Worm (Caenorhabditis elegans) whole organism, L3 larva: Measurements from ENCODE around the gene daf-3.

Experiments
- ama-1 ChIP-seq: fragments of 150-350 bp; optimal IDR thresholded peaks from 2 replicates; lab custom pipeline; 2018
- ceh-28 ChIP-seq: fragments of 150-350 bp; optimal IDR thresholded peaks from 2 replicates; lab custom pipeline; 2014; ENCODE audit warnings: missing biosample characterization, missing genetic modification reagents, missing genetic modification characterization
- eor-1 ChIP-seq, 2 experiments: fragments of 150-350 bp; optimal IDR thresholded peaks; 2 replicates each; lab custom pipeline; 2014 to 2018; ENCODE audit warnings: missing biosample characterization in 2 of 2, missing genetic modification characterization in 2 of 2
- nhr-25 ChIP-seq: sonication (generic microtip); optimal IDR thresholded peaks from 2 replicates; lab custom pipeline; 2017; ENCODE audit warnings: missing biosample characterization, missing genetic modification characterization
- nhr-28 ChIP-seq: fragments of 150-350 bp; optimal IDR thresholded peaks from 2 replicates; lab custom pipeline; 2014; ENCODE audit warnings: missing biosample characterization, missing genetic modification characterization
- nhr-76 ChIP-seq: fragments of 150-350 bp; sonication (generic microtip); optimal IDR thresholded peaks from 5 replicates; lab custom pipeline; 2014; ENCODE audit warnings: missing biosample characterization, missing genetic modification characterization
- nhr-77 ChIP-seq: fragments of 150-350 bp; optimal IDR thresholded peaks from 2 replicates; lab custom pipeline; 2014; ENCODE audit warnings: missing biosample characterization, missing genetic modification characterization
- pha-4 ChIP-seq: fragments of 150-350 bp; optimal IDR thresholded peaks from 2 replicates; lab custom pipeline; 2014; ENCODE audit warnings: missing biosample characterization, missing genetic modification reagents, missing genetic modification characterization
- pqm-1 ChIP-seq: fragments of 150-350 bp; optimal IDR thresholded peaks from 2 replicates; lab custom pipeline; 2017; ENCODE audit warnings: missing biosample characterization, missing genetic modification characterization, inconsistent platforms
- sea-2 ChIP-seq: fragments of 150-350 bp; sonication (generic microtip); optimal IDR thresholded peaks from 4 replicates; lab custom pipeline; 2014; ENCODE audit warnings: missing biosample characterization, missing genetic modification reagents, missing genetic modification characterization
- snpc-4 ChIP-seq: fragments of 150-350 bp; optimal IDR thresholded peaks from 2 replicates; lab custom pipeline; 2014; ENCODE audit warnings: missing biosample characterization, missing genetic modification characterization
- zag-1 ChIP-seq: fragments of 150-350 bp; optimal IDR thresholded peaks from 2 replicates; lab custom pipeline; 2014; ENCODE audit warnings: missing biosample characterization, missing genetic modification characterization

DNA sequence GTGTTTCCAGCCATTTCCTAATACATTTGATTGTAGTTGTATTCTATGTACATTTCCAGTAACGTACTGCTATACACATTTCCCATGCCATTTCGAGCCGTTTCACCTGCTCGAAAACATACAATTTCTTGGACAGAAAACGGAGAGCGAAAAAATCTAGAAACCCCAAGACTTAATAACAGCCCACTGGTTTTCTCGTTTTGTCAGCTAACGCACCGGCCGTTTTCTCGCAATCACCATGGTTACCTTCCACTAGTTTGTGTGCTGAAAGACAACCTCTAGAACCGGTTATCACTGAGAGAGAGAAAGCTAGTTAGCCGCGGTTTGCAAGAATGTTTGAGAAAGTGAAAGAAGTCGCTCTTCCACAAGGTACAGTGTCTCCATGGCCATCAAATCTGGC lies 4.9 kb upstream of the daf-3 start:
- no peak for TF ChIP-seq eor-1 (tag; optimal IDR thresholded peaks at IDR 0.05; lab: Kevin White, UChicago)
- TF ChIP-seq snpc-4 (tag; lab: Kevin White, UChicago): no peak
- no peak for TF ChIP-seq zag-1 (tag; lab: Kevin White, UChicago)
- TF ChIP-seq pha-4 (tag; lab: Kevin White, UChicago): no peak
- TF ChIP-seq sea-2: no peak
- no peak for TF ChIP-seq nhr-25 (tag; lab: Kevin White, UChicago)
- no peak for TF ChIP-seq ceh-28 (tag; lab: Kevin White, UChicago)
- no peak for TF ChIP-seq ama-1 (lab: Kevin White, UChicago)
- no peak for TF ChIP-seq nhr-28
- no peak for TF ChIP-seq nhr-76 (tag; lab: Kevin White, UChicago)
- TF ChIP-seq nhr-77 (tag; lab: Kevin White, UChicago): no peak
- TF ChIP-seq pqm-1 (tag; lab: Kevin White, UChicago): no peak
